Worm (Caenorhabditis elegans): ENCODE measurements around the gene R07E5.7.

DNA sequence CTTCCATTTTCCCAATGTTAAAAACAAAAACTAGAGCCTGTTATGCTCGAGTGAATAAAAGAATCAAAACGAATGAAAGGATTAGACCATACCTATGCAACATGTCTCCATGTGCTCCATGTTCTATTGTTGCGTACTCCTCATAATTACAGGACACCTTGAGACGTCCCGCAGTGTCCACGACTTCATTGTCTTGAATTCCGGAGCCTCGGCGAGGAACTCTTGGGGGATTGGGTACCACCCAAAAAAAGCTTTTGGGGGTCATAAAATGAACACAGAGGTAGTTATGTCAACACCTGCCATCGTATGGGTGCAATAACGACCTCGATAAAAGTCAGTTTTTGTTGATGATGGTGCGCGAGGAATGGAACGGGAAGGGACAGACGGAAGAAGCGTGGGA, 36.0 kb upstream of the R07E5.7 start:
- TF ChIP-seq klf-2 (GFP tag; conservative IDR thresholded peaks at IDR 0.05) (no peak), T22C8.4 (GFP tag; IDR thresholded peaks at IDR 0.05) (no peak), cog-1 (tag; optimal IDR thresholded peaks at IDR 0.05) (no peak), ref-1 (GFP tag; conservative IDR thresholded peaks at IDR 0.05) (no peak), tab-1 (GFP tag; IDR thresholded peaks at IDR 0.05) (no peak), flt-1 (GFP tag; IDR thresholded peaks at IDR 0.05) (no peak), med-1 (GFP tag; optimal IDR thresholded peaks at IDR 0.05; ENCODE audit: insufficient read depth) (no peak), ztf-29 (GFP tag; IDR thresholded peaks at IDR 0.05) (no peak), ztf-23 (GFP tag; IDR thresholded peaks at IDR 0.05) (no peak)
